Fruit fly (Drosophila melanogaster): ENCODE results near the gene trol.

trol gene

DNA sequence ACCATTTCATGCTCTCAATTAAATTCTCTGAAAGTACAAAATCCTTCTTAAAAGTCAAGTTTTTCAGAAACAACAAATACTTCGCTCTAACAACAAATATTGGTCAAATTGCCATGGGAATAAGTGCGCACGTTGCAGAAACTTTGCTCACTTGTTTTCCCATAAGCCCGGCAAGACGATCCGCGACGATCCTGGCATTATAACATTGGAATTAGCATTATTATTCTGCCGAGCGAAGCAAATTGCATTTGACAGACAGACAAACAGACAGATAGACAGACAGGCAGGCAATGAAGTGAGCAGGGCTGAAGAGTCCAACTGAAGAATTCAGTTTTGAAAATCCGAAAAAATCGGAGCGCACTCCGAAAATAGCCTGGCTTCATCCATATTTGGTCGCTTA is 29.0 kb downstream of the trol start:
- TF ChIP-seq CG1603 (tag; optimal IDR thresholded peaks at IDR 0.05) (no peak), CG3847 (GFP tag; IDR thresholded peaks at IDR 0.05) (no peak), abd-A (tag; optimal IDR thresholded peaks at IDR 0.05) (no peak), Dp (GFP tag; optimal IDR thresholded peaks at IDR 0.05) (no peak), CG30431 (GFP tag; optimal IDR thresholded peaks at IDR 0.05) (no peak), CG7786 (GFP tag; optimal IDR thresholded peaks at IDR 0.05) (no peak), NFAT (GFP tag; IDR thresholded peaks at IDR 0.05) (no peak), hb (GFP tag; IDR thresholded peaks at IDR 0.05; ENCODE audit: partially characterized antibody) (no peak), CG2678 (tag; optimal IDR thresholded peaks at IDR 0.05) (no peak), Taf1 (GFP tag; IDR thresholded peaks at IDR 0.05) (no peak), grn (GFP tag; optimal IDR thresholded peaks at IDR 0.05) (no peak), CG18476 (GFP tag; optimal IDR thresholded peaks at IDR 0.05) (no peak), CG15601 (tag; optimal IDR thresholded peaks at IDR 0.05) (no peak), CG10462 (GFP tag; optimal IDR thresholded peaks at IDR 0.05) (no peak)

DNA sequence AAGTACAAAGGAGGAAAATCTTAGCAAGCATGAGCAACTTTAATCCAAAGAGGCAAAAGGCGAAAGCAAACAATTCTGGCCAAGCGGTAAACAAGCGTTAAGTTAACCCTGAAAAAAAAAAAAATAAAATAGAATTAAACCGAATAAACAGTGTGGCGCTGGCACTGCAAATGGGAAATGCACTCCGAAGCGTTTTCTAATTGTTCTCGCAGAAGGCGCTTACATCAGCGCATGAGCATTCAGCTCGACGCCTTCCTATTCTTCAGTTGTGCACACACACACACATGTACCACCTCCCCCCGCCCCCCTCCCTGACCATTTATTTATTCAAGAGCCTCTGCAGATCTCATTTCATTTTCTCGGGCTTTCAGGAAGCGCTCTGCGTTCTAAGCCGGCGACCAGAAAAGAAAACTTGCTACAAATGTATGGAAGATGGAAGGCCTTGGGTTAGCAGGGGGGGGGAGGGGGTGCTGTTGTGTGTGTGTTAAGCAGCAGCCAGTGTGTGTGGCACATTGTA is 33.9 kb downstream of the trol start:
- no peak for TF ChIP-seq CG3163 (GFP tag; optimal IDR thresholded peaks at IDR 0.05)
- TF ChIP-seq CG13287 (GFP tag; IDR thresholded peaks at IDR 0.05; ENCODE audit: partially characterized antibody): no peak
- no peak for TF ChIP-seq nerfin-1 (tag; optimal IDR thresholded peaks at IDR 0.05)
- no peak for TF ChIP-seq sens-2 (GFP tag; IDR thresholded peaks at IDR 0.05)
- TF ChIP-seq Hr39 (optimal IDR thresholded peaks at IDR 0.05): peak; percentile 61
- TF ChIP-seq oc (tag; optimal IDR thresholded peaks at IDR 0.05): no peak
- no peak for TF ChIP-seq Deaf1 (tag; optimal IDR thresholded peaks at IDR 0.05)
- peak; percentile 40 for TF ChIP-seq Ets65A (GFP tag)
- no peak for TF ChIP-seq sens (GFP tag)

dm6 chrX:2508880-2509279 is 36.3 kb downstream of the trol start:
- TF ChIP-seq CG30431 (GFP tag; optimal IDR thresholded peaks at IDR 0.05) (no peak), dan (GFP tag; IDR thresholded peaks at IDR 0.05) (no peak), Dip3 (GFP tag; optimal IDR thresholded peaks at IDR 0.05) (no peak), Drgx (GFP tag; IDR thresholded peaks at IDR 0.05) (peak; percentile 80)

dm6 chrX:2503430-2503829 is 41.8 kb downstream of the trol start:
- TF ChIP-seq CG11504 (tag; optimal IDR thresholded peaks at IDR 0.05) (peak; percentile 15), CG34376 (GFP tag; optimal IDR thresholded peaks at IDR 0.05) (no peak), CG42726 (GFP tag; IDR thresholded peaks at IDR 0.05; ENCODE audit: partially characterized antibody) (no peak), aop (GFP tag; IDR thresholded peaks at IDR 0.05) (no peak), MTF-1 (GFP tag; optimal IDR thresholded peaks at IDR 0.05; ENCODE audit: borderline replicate concordance) (no peak), ttk (GFP tag; IDR thresholded peaks at IDR 0.05) (0 out of 2 replicates have a peak, but pooled peaks have one; percentile 7), al (GFP tag; IDR thresholded peaks at IDR 0.05) (no peak), CG11696 (GFP tag; IDR thresholded peaks at IDR 0.05) (0 out of 2 replicates have a peak, but pooled peaks have one; percentile 47), dysf (GFP tag; IDR thresholded peaks at IDR 0.05) (0 out of 3 replicates have a peak, but pooled peaks have one; percentile 18), CG9876 (GFP tag; optimal IDR thresholded peaks at IDR 0.05) (no peak), phol (tag; optimal IDR thresholded peaks at IDR 0.05) (no peak), CG3407 (GFP tag; optimal IDR thresholded peaks at IDR 0.05) (no peak), peb (GFP tag; IDR thresholded peaks at IDR 0.05) (no peak), Drgx (GFP tag; IDR thresholded peaks at IDR 0.05) (peak; percentile 59), kni (GFP tag; optimal IDR thresholded peaks at IDR 0.05) (no peak), prd (optimal IDR thresholded peaks at IDR 0.05) (no peak), prd (GFP tag; IDR thresholded peaks at IDR 0.05) (peak; percentile 39; the same call in 1 of the 3 replicates), Med (GFP tag) (no peak), CG4707 (GFP tag; optimal IDR thresholded peaks at IDR 0.05) (no peak), inv (GFP tag; IDR thresholded peaks at IDR 0.05; ENCODE audit: partially characterized antibody) (no peak), slbo (GFP tag; IDR thresholded peaks at IDR 0.05) (0 out of 2 replicates have a peak, but pooled peaks have one; percentile 20), CG17612 (GFP tag; IDR thresholded peaks at IDR 0.05) (no peak), Doc3 (GFP tag; IDR thresholded peaks at IDR 0.05; ENCODE audit: partially characterized antibody) (no peak)
